Fruit fly (Drosophila melanogaster): ENCODE results near the gene cm.
A peak's percentile ranks its signal among the peaks of the same experiment; 100 is the strongest.

cm gene

dm6 chrX:7011063-7011743 lies at the start of gene cm, which contains the start of the genes sloth1 and sloth2:
Gene cm, minus strand, starts transcription at chrX:7011145.
Gene sloth1, plus strand, starts transcription at chrX:7011357.
Gene sloth2, plus strand, starts transcription at chrX:7011357.
- TF ChIP-seq CG8478 (optimal IDR thresholded peaks at IDR 0.05) (no peak), psq (optimal IDR thresholded peaks at IDR 0.05) (no peak), EcR (GFP tag; optimal IDR thresholded peaks at IDR 0.05) (no peak), Dll (optimal IDR thresholded peaks at IDR 0.05) (no peak), pan (optimal IDR thresholded peaks at IDR 0.05) (no peak), usp (GFP tag; optimal IDR thresholded peaks at IDR 0.05) (no peak)

DNA sequence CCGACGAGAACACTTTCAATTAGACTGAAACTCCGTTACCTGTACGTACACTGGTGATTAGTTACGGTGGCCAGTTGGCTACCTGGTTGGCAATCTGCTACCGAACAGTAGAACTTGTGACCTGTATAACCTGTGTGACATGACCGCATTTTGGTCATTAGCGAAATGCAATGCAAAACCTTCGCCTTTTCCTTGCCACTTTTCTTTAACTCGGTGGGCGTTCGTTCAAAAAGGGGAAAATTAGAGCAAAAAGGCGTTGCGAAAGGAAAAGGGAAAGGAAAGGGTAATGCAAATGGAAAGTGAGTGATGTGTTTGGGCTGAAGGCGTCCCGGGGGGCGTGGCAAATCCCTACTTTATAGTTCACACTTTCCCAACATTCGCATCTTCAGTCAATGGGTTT lies 48.0 kb upstream of the cm start:
- no peak for TF ChIP-seq EcR (GFP tag; optimal IDR thresholded peaks at IDR 0.05)
- no peak for TF ChIP-seq Dll (optimal IDR thresholded peaks at IDR 0.05)
- TF ChIP-seq psq (optimal IDR thresholded peaks at IDR 0.05): no peak
- TF ChIP-seq usp (GFP tag; optimal IDR thresholded peaks at IDR 0.05): no peak
- no peak for TF ChIP-seq pan (optimal IDR thresholded peaks at IDR 0.05)
- no peak for TF ChIP-seq CG8478 (optimal IDR thresholded peaks at IDR 0.05)

dm6 chrX:7049087-7049486 lies 38.1 kb upstream of the cm start, which contains the start of gene nullo:
Gene nullo, plus strand, starts transcription at chrX:7049476.
- no peak for TF ChIP-seq psq (optimal IDR thresholded peaks at IDR 0.05)
- no peak for TF ChIP-seq EcR (GFP tag; optimal IDR thresholded peaks at IDR 0.05)
- TF ChIP-seq CG8478 (optimal IDR thresholded peaks at IDR 0.05): no peak
- TF ChIP-seq pan (optimal IDR thresholded peaks at IDR 0.05): no peak
- TF ChIP-seq Dll (optimal IDR thresholded peaks at IDR 0.05): no peak
- no peak for TF ChIP-seq usp (GFP tag; optimal IDR thresholded peaks at IDR 0.05)

dm6 chrX:7040205-7040866 lies 29.4 kb upstream of the cm start, which contains the start of gene CG14427:
Gene CG14427, plus strand, starts transcription at chrX:7040603.
- TF ChIP-seq CG8478 (optimal IDR thresholded peaks at IDR 0.05): no peak
- no peak for TF ChIP-seq EcR (GFP tag; optimal IDR thresholded peaks at IDR 0.05)
- TF ChIP-seq usp (GFP tag; optimal IDR thresholded peaks at IDR 0.05): no peak

DNA sequence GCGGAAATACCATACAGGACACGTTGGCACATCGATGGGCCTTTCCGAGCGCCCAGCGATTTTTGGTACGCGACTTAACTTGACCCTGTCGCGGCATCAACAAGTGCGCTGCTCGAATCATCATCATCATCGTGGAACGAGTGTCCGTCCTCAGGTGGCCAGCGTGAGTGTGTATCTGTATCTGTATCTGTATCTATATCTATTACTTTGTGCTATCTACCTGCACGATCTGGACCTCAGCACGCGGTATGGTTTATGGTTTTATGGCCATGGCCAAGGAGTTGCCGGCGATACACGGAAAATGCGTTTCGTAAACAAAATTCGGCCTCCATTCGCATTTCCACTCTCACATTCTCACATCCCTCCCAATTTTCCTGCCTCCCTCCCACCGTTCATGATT lies 26.1 kb upstream of the cm start:
- no peak for TF ChIP-seq EcR (GFP tag; optimal IDR thresholded peaks at IDR 0.05)
- TF ChIP-seq psq (optimal IDR thresholded peaks at IDR 0.05): no peak
- TF ChIP-seq pan (optimal IDR thresholded peaks at IDR 0.05): no peak
- TF ChIP-seq CG8478 (optimal IDR thresholded peaks at IDR 0.05): no peak
- TF ChIP-seq usp (GFP tag; optimal IDR thresholded peaks at IDR 0.05): no peak
- TF ChIP-seq Dll (optimal IDR thresholded peaks at IDR 0.05): no peak

DNA sequence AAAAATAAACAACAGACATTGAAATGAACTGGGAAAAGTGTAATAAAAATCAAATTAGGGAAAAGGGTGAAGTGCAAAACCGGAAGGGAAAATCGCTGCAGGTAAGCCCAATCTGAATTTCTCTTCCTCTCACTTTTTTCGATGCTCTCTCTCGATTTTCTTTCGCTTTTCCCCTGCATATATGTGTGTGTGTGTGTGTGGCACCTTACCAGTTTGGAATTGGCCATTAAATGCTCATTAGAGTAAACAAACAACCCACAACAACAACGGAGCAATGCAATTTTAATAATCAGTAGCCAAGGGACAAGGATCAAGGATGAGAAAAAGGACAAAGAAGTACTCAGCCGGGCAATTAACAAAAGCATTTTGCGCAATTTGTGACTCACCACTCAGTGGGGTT lies 23.9 kb upstream of the cm start:
- no peak for TF ChIP-seq Dll (optimal IDR thresholded peaks at IDR 0.05)
- TF ChIP-seq CG8478 (optimal IDR thresholded peaks at IDR 0.05): no peak
- TF ChIP-seq usp (GFP tag; optimal IDR thresholded peaks at IDR 0.05): no peak

DNA sequence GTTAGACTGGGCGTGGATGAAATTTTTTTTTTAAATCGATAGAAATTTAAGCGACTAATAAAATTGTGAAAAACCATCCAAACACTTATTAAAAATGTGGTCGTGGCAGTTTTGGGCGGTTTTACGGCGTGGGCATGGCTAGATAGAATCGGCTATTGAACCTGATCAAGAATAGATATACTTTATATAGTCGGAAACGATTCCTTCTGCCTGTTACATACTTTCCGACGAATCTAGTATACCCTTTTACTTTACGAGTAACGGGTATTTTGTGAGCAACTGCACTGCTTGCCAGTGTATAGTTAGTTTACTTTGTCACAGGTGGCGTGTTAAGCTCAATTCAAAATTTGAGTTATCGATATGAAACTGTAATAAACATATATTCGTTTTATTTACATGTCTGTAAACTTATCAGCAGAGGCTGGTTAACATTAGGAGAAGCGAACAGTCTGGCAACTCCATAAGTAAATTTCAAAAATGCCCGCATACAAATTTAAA lies 4.0 kb upstream of the cm start:
- no peak for TF ChIP-seq EcR (GFP tag; optimal IDR thresholded peaks at IDR 0.05)
- peak; percentile 66 for TF ChIP-seq pan (optimal IDR thresholded peaks at IDR 0.05)
- no peak for TF ChIP-seq usp (GFP tag; optimal IDR thresholded peaks at IDR 0.05)
- no peak for TF ChIP-seq CG8478 (optimal IDR thresholded peaks at IDR 0.05)
- TF ChIP-seq psq (optimal IDR thresholded peaks at IDR 0.05): no peak
- TF ChIP-seq Dll (optimal IDR thresholded peaks at IDR 0.05): no peak

DNA sequence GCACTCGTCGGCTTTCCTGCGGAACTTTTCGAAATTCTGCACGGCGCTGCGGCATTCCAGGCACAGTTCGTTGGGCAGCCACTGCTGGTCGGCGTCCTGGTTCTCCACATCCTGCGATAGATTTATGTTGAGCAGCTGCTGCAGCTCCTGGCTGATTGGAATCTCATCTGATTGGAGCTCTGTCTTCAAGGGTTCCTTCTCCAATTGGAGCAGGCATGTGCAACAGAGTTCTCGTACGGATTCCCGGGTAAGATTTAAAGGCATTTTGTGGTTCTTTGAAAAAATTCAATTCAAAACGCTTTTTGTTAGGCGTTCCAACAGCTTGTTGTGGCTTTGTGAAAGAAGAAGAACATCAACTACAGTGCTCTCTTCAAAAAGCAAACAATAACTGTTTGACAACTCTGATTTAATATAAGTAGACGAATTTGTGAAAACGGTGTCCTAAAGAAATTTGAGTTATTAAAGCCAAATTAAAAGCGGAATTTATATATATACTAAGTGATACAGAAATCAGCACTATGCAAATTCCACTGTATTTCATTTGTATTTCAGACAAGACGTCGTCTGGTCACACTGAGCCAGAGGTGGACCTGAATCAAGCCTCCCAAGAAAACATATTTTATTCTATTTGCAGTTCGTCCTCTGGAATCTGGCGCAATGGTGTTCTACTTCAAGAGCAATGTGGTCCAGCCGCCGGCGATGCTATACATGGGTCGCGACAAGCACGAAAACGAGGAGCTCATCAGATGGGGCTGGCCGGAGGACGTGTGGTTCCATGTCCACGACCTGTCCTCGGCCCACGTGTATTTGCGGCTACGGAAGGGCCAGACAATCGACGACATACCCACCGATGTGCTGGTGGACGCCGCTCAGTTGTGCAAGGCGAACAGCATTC lies 2.6 kb upstream of the cm start, which contains the start of the genes CG3032 and CG4593:
Gene CG3032, minus strand, starts transcription at position 562 of the 895 bp plus-strand sequence.
Gene CG4593, plus strand, starts transcription at position 568 of the 895 bp plus-strand sequence.
- no peak for TF ChIP-seq EcR (GFP tag; optimal IDR thresholded peaks at IDR 0.05)
- no peak for TF ChIP-seq usp (GFP tag; optimal IDR thresholded peaks at IDR 0.05)

DNA sequence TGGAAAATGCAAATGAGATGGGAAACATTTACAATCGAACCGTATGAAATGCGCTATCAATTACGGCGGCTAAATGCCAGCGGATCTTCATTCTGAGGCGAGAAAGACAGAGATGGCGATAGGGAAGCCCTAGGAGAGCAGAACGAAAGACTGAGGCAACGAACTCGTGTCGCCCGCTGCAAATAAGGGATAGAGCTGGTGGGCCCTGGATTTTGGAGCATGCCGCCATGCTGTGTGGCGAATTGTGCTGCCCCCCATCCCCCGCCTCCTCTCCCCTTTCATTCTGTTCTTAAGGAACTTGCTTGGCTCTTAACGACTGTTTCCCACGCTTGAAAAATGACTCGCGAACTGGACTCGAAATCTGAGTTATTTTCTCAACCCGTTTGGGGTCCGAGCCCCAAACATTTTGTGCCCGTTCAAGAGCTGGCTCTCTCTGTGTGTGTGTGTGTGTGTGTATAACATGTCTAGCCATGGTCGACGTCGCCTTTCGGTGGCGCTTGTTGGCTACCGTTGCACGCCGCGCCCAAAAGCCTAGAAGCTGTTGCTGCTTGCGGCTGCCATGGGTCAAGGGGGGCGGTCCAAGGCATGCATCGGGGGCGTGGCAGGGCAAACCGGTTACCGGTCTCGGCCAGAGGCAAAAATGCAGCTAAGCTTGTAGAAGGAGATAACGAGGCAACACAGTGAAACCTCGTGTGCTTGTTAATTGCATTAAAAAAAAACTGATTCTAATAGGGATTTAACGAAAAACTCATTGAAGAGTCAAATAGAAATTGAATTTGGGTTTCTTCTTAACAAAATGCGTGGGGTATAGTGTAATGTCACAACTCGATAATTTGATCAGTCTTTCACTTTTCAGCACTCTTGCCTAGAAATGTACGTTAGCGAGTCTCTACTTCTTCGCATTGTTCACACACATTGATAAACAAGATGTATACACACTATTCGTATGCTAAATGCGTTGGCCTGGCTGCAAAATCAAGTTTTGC lies 2.5 kb downstream of the cm start:
- TF ChIP-seq Dll (optimal IDR thresholded peaks at IDR 0.05) (no peak), psq (optimal IDR thresholded peaks at IDR 0.05) (no peak), EcR (GFP tag; optimal IDR thresholded peaks at IDR 0.05) (peak in 1 of 2 experiments; percentile 62)

- TF ChIP-seq CG8478 (optimal IDR thresholded peaks at IDR 0.05) (no peak), pan (optimal IDR thresholded peaks at IDR 0.05) (no peak), Dll (optimal IDR thresholded peaks at IDR 0.05) (no peak), psq (optimal IDR thresholded peaks at IDR 0.05) (no peak), usp (GFP tag; optimal IDR thresholded peaks at IDR 0.05) (no peak), EcR (GFP tag; optimal IDR thresholded peaks at IDR 0.05) (no peak)
Measured at dm6 chrX:7007693-7008092, 3.3 kb downstream of the cm start.

DNA sequence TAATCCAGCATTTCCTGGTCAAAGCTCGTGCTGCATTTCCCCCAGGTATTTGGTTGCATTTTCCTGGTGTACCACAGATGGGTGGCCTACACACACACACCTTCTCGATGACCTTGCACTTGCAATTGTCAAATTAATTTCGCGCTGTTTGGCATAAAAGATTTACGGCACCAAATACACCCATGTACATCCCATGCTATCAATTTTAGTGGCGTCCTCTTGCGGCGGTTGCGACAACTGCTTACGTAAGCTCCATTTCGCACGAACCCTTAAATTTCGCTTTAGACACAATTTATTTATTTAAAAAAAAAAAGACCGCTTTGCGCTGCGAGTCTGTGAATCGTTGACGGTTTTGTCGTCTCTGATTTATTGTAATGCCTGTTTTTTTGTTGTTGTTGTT lies 5.5 kb downstream of the cm start:
- TF ChIP-seq EcR (GFP tag; optimal IDR thresholded peaks at IDR 0.05) (no peak), CG8478 (optimal IDR thresholded peaks at IDR 0.05) (no peak), usp (GFP tag; optimal IDR thresholded peaks at IDR 0.05) (no peak), Dll (optimal IDR thresholded peaks at IDR 0.05) (no peak), psq (optimal IDR thresholded peaks at IDR 0.05) (no peak), pan (optimal IDR thresholded peaks at IDR 0.05) (no peak)

Measured in whole organism.